Worm (Caenorhabditis elegans): ENCODE results near the gene Y32H12A.6.

DNA sequence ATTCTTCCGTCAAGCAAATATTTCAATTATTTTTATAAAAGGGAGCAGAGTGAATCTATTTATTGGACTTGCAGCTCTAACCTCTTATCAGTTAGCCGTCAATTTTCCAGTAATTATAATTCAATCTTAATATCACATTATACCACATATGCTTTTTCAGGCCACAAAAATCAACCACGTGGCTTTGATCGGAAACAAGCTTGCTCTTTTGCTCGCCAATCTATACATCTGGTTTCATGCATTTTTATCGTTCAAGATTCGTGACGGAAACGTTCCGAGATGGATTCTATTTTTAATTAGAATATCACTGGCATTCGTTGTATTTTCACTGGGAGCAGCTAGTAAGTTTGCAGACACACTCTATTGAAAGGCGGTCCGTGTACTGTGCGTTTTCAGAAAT is 25.1 kb upstream of the Y32H12A.6 start:
- TF ChIP-seq ama-1 (optimal IDR thresholded peaks at IDR 0.05) (no peak), K02D7.2 (tag; optimal IDR thresholded peaks at IDR 0.05) (no peak), mec-3 (tag; optimal IDR thresholded peaks at IDR 0.05; ENCODE audit: borderline replicate concordance) (no peak), ets-4 (tag; optimal IDR thresholded peaks at IDR 0.05) (no peak), nhr-11 (tag; optimal IDR thresholded peaks at IDR 0.05) (no peak)

Data from whole organism, late embryonic.